Fruit fly (Drosophila melanogaster) whole organism, pupa: ENCODE data around the gene sala.

ENCODE experiments used
- CG12605 ChIP-seq: fragments of 200-800 bp; sonication (Bioruptor generic); IDR thresholded peaks from 2 replicates; pipeline ENCODE4 v1.3.6; 2022; ENCODE audit warnings: missing biosample characterization, missing genetic modification characterization
- CG13204 ChIP-seq: fragments of 200-800 bp; sonication (Bioruptor generic); optimal IDR thresholded peaks from 2 replicates; lab custom pipeline; 2018; ENCODE audit warnings: missing biosample characterization, mild to moderate bottlenecking, missing genetic modification characterization, moderate library complexity
- CG4496 ChIP-seq: fragments of 200-800 bp; sonication (Bioruptor generic); IDR thresholded peaks from 3 replicates; pipeline ENCODE4 v1.3.6; 2022; ENCODE audit warnings: missing biosample characterization, missing genetic modification characterization
- CG8301 ChIP-seq: fragments of 200-800 bp; sonication (Bioruptor generic); optimal IDR thresholded peaks from 2 replicates; lab custom pipeline; 2018; ENCODE audit warnings: missing biosample characterization, mild to moderate bottlenecking, missing genetic modification characterization
- D1 ChIP-seq: fragments of 200-800 bp; sonication (Bioruptor generic); optimal IDR thresholded peaks from 2 replicates; lab custom pipeline; 2018; ENCODE audit warnings: missing biosample characterization, mild to moderate bottlenecking, missing genetic modification characterization, moderate library complexity
- Pif1A ChIP-seq: fragments of 200-800 bp; sonication (Bioruptor generic); optimal IDR thresholded peaks from 3 replicates; lab custom pipeline; 2016; ENCODE audit warnings: missing biosample characterization, missing genetic modification characterization

DNA sequence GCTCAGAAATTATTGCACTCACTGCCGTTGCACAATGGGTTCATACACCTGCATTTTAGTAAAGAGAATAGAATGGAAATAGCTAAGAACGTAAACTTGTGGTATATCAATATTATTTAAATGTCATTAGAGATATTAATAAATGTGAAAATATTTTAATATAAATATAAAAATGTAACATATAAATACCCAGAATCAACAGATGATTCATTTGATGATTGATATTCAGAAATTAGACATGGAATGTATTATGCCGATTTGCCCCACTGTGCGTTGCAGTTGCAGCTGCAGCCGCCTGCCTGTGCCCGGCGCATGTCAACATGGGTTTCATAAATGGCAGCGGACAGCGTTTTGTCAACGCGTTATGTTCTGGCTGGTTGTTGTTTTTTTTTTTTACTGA, 14.5 kb upstream of the sala start:
- TF ChIP-seq Pif1A (GFP tag; lab: Kevin White, UChicago) (no peak), CG13204 (GFP tag; lab: Kevin White, UChicago) (no peak), CG8301 (tag; lab: Kevin White, UChicago) (no peak), CG4496 (no peak), CG12605 (GFP tag; lab: Robert Waterston, UW) (no peak), D1 (tag; lab: Kevin White, UChicago) (no peak)
